Worm (Caenorhabditis elegans) whole organism, late embryonic: Measurements from ENCODE around the gene M04G7.5.

ENCODE experiments used
- T23F11.4 ChIP-seq: fragments of 200-800 bp; sonication (Bioruptor generic); optimal IDR thresholded peaks from 2 replicates; lab custom pipeline; 2018; ENCODE audit warnings: mild to moderate bottlenecking, missing genetic modification characterization, missing compliant biosample characterization
- ama-1 ChIP-seq: fragments of 150-350 bp; optimal IDR thresholded peaks from 2 replicates; lab custom pipeline; 2014
- eyg-1 ChIP-seq: sonication (generic microtip); optimal IDR thresholded peaks from 2 replicates; lab custom pipeline; 2016; ENCODE audit warnings: missing genotype, missing genetic modification characterization, missing compliant biosample characterization
- hlh-15 ChIP-seq: sonication (generic microtip); optimal IDR thresholded peaks from 2 replicates; lab custom pipeline; 2016; ENCODE audit warnings: missing genetic modification characterization, missing compliant biosample characterization
- ztf-16 ChIP-seq: sonication (generic microtip); optimal IDR thresholded peaks from 2 replicates; lab custom pipeline; 2017; ENCODE audit warnings: missing genetic modification characterization, missing compliant biosample characterization

ce11 chrIV:438384-438783 is 16.5 kb upstream of the M04G7.5 start:
- no peak for TF ChIP-seq ama-1 (lab: Kevin White, UChicago)
- no peak for TF ChIP-seq eyg-1 (tag; lab: Kevin White, UChicago)
- no peak for TF ChIP-seq T23F11.4 (GFP tag; lab: Kevin White, UChicago)
- no peak for TF ChIP-seq ztf-16
- TF ChIP-seq hlh-15 (tag; lab: Kevin White, UChicago), result no peak
